Worm (Caenorhabditis elegans): ENCODE results near the gene Y55F3BR.11.
"Not testable (repeated sequence)": the region's sequence is repeated elsewhere in the genome, so short reads cannot be mapped to it uniquely, and the experiment has no call there.

Gene Y55F3BR.11

DNA sequence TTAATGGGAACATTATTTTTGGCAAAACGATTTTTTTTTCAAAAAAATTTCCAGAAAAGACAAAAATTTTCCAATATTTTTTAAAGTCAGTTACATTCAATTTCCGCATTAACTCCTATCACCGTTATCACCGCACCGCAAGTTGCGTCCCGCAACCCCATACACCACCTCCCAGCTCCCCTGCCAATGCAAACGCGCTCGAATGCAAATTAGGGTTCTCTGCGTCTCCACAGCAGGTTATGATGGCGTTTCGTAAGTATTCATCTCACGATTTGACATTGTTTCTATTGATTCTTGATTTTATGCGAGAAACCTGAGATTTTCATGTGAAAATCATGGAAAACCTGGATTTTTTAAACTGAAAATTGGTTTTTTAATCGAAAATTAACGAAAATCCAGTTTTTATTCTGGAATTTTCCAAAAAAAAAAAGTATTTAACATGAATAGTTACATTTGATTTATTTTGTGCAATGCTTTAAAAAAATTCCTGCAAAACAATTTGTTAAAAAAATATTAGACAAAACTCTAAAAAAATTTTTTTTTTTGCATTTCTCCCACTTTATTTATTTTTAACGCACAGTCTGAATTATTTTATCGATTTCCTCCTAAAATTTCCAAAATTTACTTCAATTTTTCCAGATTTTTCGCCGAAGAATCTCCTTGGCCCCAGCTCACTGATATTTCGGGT is 29.8 kb downstream of the Y55F3BR.11 start, which contains the start of gene mak-2 (continued):
- TF ChIP-seq aha-1 (tag; optimal IDR thresholded peaks at IDR 0.05) (no peak), zag-1 (tag; optimal IDR thresholded peaks at IDR 0.05) (no peak), snu-23 (GFP tag; optimal IDR thresholded peaks at IDR 0.05) (peak; percentile 77), unc-62 (GFP tag; optimal IDR thresholded peaks at IDR 0.05) (no peak), mef-2 (tag; optimal IDR thresholded peaks at IDR 0.05) (no peak), unc-86 (tag; optimal IDR thresholded peaks at IDR 0.05) (peak; percentile 25), unc-98 (GFP tag; IDR thresholded peaks at IDR 0.05) (no peak), efl-3 (GFP tag; optimal IDR thresholded peaks at IDR 0.05) (no peak), zip-4 (GFP tag; optimal IDR thresholded peaks at IDR 0.05) (no peak), tlp-1 (tag; optimal IDR thresholded peaks at IDR 0.05) (no peak), sup-37 (GFP tag; optimal IDR thresholded peaks at IDR 0.05) (no peak), ces-1 (GFP tag; optimal IDR thresholded peaks at IDR 0.05) (no peak), nhr-237 (tag; optimal IDR thresholded peaks at IDR 0.05) (no peak), elt-2 (tag; optimal IDR thresholded peaks at IDR 0.05) (peak; percentile 36), lin-15B (tag; optimal IDR thresholded peaks at IDR 0.05) (peak; percentile 89), ceh-88 (GFP tag; IDR thresholded peaks at IDR 0.05) (no peak), egl-27 (tag; optimal IDR thresholded peaks at IDR 0.05) (no peak), hlh-17 (GFP tag; optimal IDR thresholded peaks at IDR 0.05; ENCODE audit: borderline replicate concordance) (no peak), fkh-8 (tag; optimal IDR thresholded peaks at IDR 0.05) (peak; percentile 73), grh-1 (GFP tag; IDR thresholded peaks at IDR 0.05) (no peak), fkh-4 (tag; optimal IDR thresholded peaks at IDR 0.05; ENCODE audit: borderline replicate concordance) (no peak), Y116A8C.19 (tag; optimal IDR thresholded peaks at IDR 0.05; ENCODE audit: borderline replicate concordance) (no peak), C34B4.2 (tag; optimal IDR thresholded peaks at IDR 0.05) (no peak), ztf-4 (tag; optimal IDR thresholded peaks at IDR 0.05) (no peak), mep-1 (tag; optimal IDR thresholded peaks at IDR 0.05) (peak; percentile 83), skn-1 (tag; optimal IDR thresholded peaks at IDR 0.05) (peak; percentile 79), nhr-28 (tag; optimal IDR thresholded peaks at IDR 0.05) (no peak), ceh-82 (tag; optimal IDR thresholded peaks at IDR 0.05) (peak; percentile 63 to 85 (median 66)), efl-1 (optimal IDR thresholded peaks at IDR 0.05) (peak; percentile 84 to 93), efl-1 (GFP tag; optimal IDR thresholded peaks at IDR 0.05 in 1 of 2) (peak; percentile 80 to 97), nhr-71 (tag; optimal IDR thresholded peaks at IDR 0.05) (peak; percentile 76), fkh-10 (GFP tag; optimal IDR thresholded peaks at IDR 0.05) (peak; percentile 30), irx-1 (tag; optimal IDR thresholded peaks at IDR 0.05) (peak; percentile 19), lin-14 (GFP tag; optimal IDR thresholded peaks at IDR 0.05) (peak; percentile 69), sptf-1 (tag; optimal IDR thresholded peaks at IDR 0.05) (no peak), nhr-85 (tag) (peak; percentile 15), sox-4 (tag; optimal IDR thresholded peaks at IDR 0.05) (no peak), C04F5.9 (tag; optimal IDR thresholded peaks at IDR 0.05) (no peak), ceh-63 (GFP tag; optimal IDR thresholded peaks at IDR 0.05) (no peak), vab-15 (tag; optimal IDR thresholded peaks at IDR 0.05) (peak; percentile 98), unc-30 (tag; optimal IDR thresholded peaks at IDR 0.05) (no peak), nhr-20 (tag; optimal IDR thresholded peaks at IDR 0.05) (peak; percentile 60), ceh-90 (tag; optimal IDR thresholded peaks at IDR 0.05) (no peak)

DNA sequence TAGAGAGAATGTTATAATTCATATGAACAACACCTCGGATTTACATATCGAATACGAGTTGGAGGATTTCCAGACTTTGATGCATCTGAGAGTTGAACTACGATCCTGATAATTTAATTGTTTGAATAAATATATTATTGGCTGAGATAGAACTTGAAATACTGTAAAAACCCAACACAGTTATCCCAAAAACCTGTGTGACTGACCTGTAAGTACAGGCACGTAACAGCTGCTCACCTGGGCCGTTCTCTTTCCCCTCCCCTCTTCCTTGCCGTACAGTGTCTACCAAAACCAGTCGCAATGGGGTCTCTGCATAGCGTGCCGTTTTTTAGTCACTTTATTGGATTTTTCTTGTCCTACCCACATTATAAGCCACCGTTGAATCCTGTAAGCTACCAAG is 49.9 kb downstream of the Y55F3BR.11 start, which contains the start of gene fbxc-12:
TSS of gene fbxc-12 (plus strand) at position 301 of the 400 bp plus-strand sequence.
- TF ChIP-seq nhr-28 (tag; optimal IDR thresholded peaks at IDR 0.05); lin-14 (GFP tag; optimal IDR thresholded peaks at IDR 0.05); ztf-11 (tag; optimal IDR thresholded peaks at IDR 0.05): not testable (repeated sequence)

All from whole organism, L1 larva.